Worm (Caenorhabditis elegans): ENCODE measurements around the gene T04F3.4.

T04F3.4 gene

DNA sequence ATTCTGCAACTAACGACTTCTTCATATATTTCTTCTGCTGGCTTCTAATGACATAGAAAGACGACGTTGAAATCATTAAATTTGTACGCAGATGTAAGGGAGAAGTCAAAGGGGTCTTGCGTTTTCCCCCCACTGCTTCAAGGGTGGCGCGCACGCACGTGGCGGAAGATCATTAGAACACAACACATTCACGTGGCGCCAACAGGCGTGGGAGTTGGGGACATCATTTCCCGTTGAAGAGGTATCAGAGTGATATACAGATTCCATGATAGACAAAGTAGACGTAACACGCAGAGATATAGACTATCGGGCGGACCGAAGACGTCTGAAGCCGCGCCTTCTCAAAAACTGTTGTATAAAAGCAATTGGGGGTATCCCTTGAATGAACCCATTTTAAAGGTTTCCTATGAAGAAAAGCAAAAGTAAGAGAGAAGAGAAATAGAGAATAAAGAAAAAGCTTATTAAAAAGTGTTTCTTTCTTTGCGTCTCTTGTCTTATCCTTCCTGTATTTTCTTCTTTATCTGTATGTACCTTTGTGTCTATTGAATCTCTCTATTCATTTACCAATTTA lies 36.5 kb upstream of the T04F3.4 start:
- TF ChIP-seq jun-1 (tag; optimal IDR thresholded peaks at IDR 0.05) (peak; percentile 24), mdl-1 (tag; optimal IDR thresholded peaks at IDR 0.05) (peak in 1 of 2 experiments; percentile 96), irx-1 (tag; optimal IDR thresholded peaks at IDR 0.05) (peak; percentile 38), efl-1 (optimal IDR thresholded peaks at IDR 0.05) (no peak), efl-1 (GFP tag; optimal IDR thresholded peaks at IDR 0.05 in 1 of 2) (no peak), ztf-4 (tag; optimal IDR thresholded peaks at IDR 0.05) (no peak), nhr-90 (tag; optimal IDR thresholded peaks at IDR 0.05; ENCODE audit: poor library complexity) (peak; percentile 88), nhr-11 (tag; optimal IDR thresholded peaks at IDR 0.05) (no peak), ama-1 (optimal IDR thresholded peaks at IDR 0.05) (no peak), lsy-2 (tag; optimal IDR thresholded peaks at IDR 0.05) (peak; percentile 21 to 53), nhr-19 (GFP tag; conservative IDR thresholded peaks at IDR 0.05) (peak; percentile 82), hlh-4 (tag; optimal IDR thresholded peaks at IDR 0.05) (no peak), sox-4 (tag; optimal IDR thresholded peaks at IDR 0.05) (no peak), dsc-1 (tag; optimal IDR thresholded peaks at IDR 0.05) (no peak), snu-23 (GFP tag; optimal IDR thresholded peaks at IDR 0.05) (peak; percentile 76), elt-3 (tag; optimal IDR thresholded peaks at IDR 0.05) (peak in 5 of 6 experiments; percentile 21 to 91 (median 48)), tlp-1 (tag; optimal IDR thresholded peaks at IDR 0.05) (no peak), mab-9 (GFP tag; IDR thresholded peaks at IDR 0.05) (peak; percentile 58; the same call in 1 of the 2 replicates), lin-13 (GFP tag; optimal IDR thresholded peaks at IDR 0.05) (peak; percentile 41), blmp-1 (tag; optimal IDR thresholded peaks at IDR 0.05) (peak; percentile 80), swsn-7 (tag; optimal IDR thresholded peaks at IDR 0.05) (peak; percentile 23), nhr-85 (tag) (peak; percentile 99), sptf-1 (tag; optimal IDR thresholded peaks at IDR 0.05) (no peak), tbx-2 (tag; optimal IDR thresholded peaks at IDR 0.05) (peak; percentile 78), ceh-88 (GFP tag; IDR thresholded peaks at IDR 0.05) (no peak), unc-130 (tag; optimal IDR thresholded peaks at IDR 0.05) (peak; percentile 49), pag-3 (tag; optimal IDR thresholded peaks at IDR 0.05; ENCODE audit: borderline replicate concordance, insufficient read depth) (no peak), xbp-1 (tag; optimal IDR thresholded peaks at IDR 0.05) (peak; percentile 32), mep-1 (tag; optimal IDR thresholded peaks at IDR 0.05) (no peak), lir-3 (tag; optimal IDR thresholded peaks at IDR 0.05; ENCODE audit: poor library complexity) (peak; percentile 41), lin-14 (GFP tag; optimal IDR thresholded peaks at IDR 0.05) (peak; percentile 89), C16A3.4 (tag; optimal IDR thresholded peaks at IDR 0.05) (peak; percentile 46), nhr-237 (tag; optimal IDR thresholded peaks at IDR 0.05) (no peak), nhr-71 (tag; optimal IDR thresholded peaks at IDR 0.05) (peak; percentile 93), ceh-63 (GFP tag; optimal IDR thresholded peaks at IDR 0.05) (no peak), unc-98 (GFP tag; IDR thresholded peaks at IDR 0.05) (no peak), ceh-90 (tag; optimal IDR thresholded peaks at IDR 0.05) (no peak), vab-15 (tag; optimal IDR thresholded peaks at IDR 0.05) (peak; percentile 56), lin-35 (GFP tag; optimal IDR thresholded peaks at IDR 0.05) (peak in 1 of 2 experiments; percentile 71), Y116A8C.19 (tag; optimal IDR thresholded peaks at IDR 0.05; ENCODE audit: borderline replicate concordance) (no peak), grh-1 (GFP tag; IDR thresholded peaks at IDR 0.05) (peak; percentile 76), nhr-47 (tag; optimal IDR thresholded peaks at IDR 0.05) (peak; percentile 76), nhr-20 (tag; optimal IDR thresholded peaks at IDR 0.05) (peak; percentile 94), unc-30 (tag; optimal IDR thresholded peaks at IDR 0.05) (no peak), egl-27 (tag; optimal IDR thresholded peaks at IDR 0.05) (peak in 1 of 2 experiments; percentile 36), sup-37 (GFP tag; optimal IDR thresholded peaks at IDR 0.05) (no peak)
